Worm (Caenorhabditis elegans) whole organism, L1 larva: Measurements from ENCODE around the gene R04E5.9.

Experiments
- C16A3.4 ChIP-seq: fragments of 150-350 bp; optimal IDR thresholded peaks from 2 replicates; lab custom pipeline; 2014; ENCODE audit warnings: missing biosample characterization, missing genetic modification characterization
- blmp-1 ChIP-seq: fragments of 150-350 bp; optimal IDR thresholded peaks from 2 replicates; lab custom pipeline; 2014; ENCODE audit warnings: missing biosample characterization, missing genetic modification characterization
- ceh-8 ChIP-seq: fragments of 200-800 bp; sonication (Bioruptor generic); optimal IDR thresholded peaks from 2 replicates; lab custom pipeline; 2018; ENCODE audit warnings: mild to moderate bottlenecking, missing genetic modification characterization, moderate library complexity, missing compliant biosample characterization
- ceh-82 ChIP-seq, 3 experiments: fragments of 150-350 bp in 1 of 3; sonication (generic microtip) in 2 of 3; optimal IDR thresholded peaks; 2 replicates each; lab custom pipeline; 2014 to 2017; ENCODE audit warnings: missing biosample characterization in 3 of 3, missing genetic modification characterization in 3 of 3
- ceh-90 ChIP-seq: sonication (generic microtip); optimal IDR thresholded peaks from 2 replicates; lab custom pipeline; 2016; ENCODE audit warnings: missing genetic modification characterization, missing compliant biosample characterization
- dsc-1 ChIP-seq: sonication (generic microtip); optimal IDR thresholded peaks from 2 replicates; lab custom pipeline; 2016; ENCODE audit warnings: mild to moderate bottlenecking, missing genetic modification characterization, missing compliant biosample characterization
- efl-1 ChIP-seq, 4 experiments: fragments of 150-350 bp; optimal IDR thresholded peaks in 3 of 4; peaks in 1 of 4; 1 replicate in 1 of 4; 2 replicates in 3 of 4; lab custom pipeline; 2014; ENCODE audit warnings: missing biosample characterization in 2 of 4, missing genetic modification characterization in 2 of 4, missing genetic modification reagents in 2 of 4
- elt-3 ChIP-seq, 6 experiments: fragments of 150-350 bp in 1 of 6; sonication (generic microtip); optimal IDR thresholded peaks; 2 replicates each; lab custom pipeline; 2017 to 2018; ENCODE audit warnings: missing biosample characterization in 6 of 6, missing genetic modification characterization in 6 of 6, inconsistent platforms in 1 of 6
- fkh-10 ChIP-seq: sonication (generic microtip); optimal IDR thresholded peaks from 2 replicates; lab custom pipeline; 2017; ENCODE audit warnings: missing biosample characterization, missing genetic modification reagents, missing genetic modification characterization
- fkh-8 ChIP-seq: sonication (generic microtip); optimal IDR thresholded peaks from 2 replicates; lab custom pipeline; 2016; ENCODE audit warnings: mild to moderate bottlenecking, missing genetic modification characterization, missing compliant biosample characterization
- grh-1 ChIP-seq: fragments of 200-800 bp; sonication (Bioruptor generic); IDR thresholded peaks from 2 replicates; pipeline ENCODE4 v1.3.6; 2022; ENCODE audit warnings: missing genetic modification reagents, missing genetic modification characterization, missing compliant biosample characterization
- lin-13 ChIP-seq: fragments of 150-350 bp; optimal IDR thresholded peaks from 2 replicates; lab custom pipeline; 2014; ENCODE audit warnings: missing biosample characterization, missing genetic modification reagents, missing genetic modification characterization
- lin-14 ChIP-seq: fragments of 200-800 bp; sonication (Bioruptor generic); optimal IDR thresholded peaks from 2 replicates; lab custom pipeline; 2018; ENCODE audit warnings: mild to moderate bottlenecking, missing genetic modification characterization, moderate library complexity, missing compliant biosample characterization
- lin-35 ChIP-seq, 2 experiments: fragments of 150-350 bp; optimal IDR thresholded peaks; 2 replicates each; lab custom pipeline; 2014; ENCODE audit warnings: missing biosample characterization in 2 of 2, missing genetic modification characterization in 2 of 2, missing genetic modification reagents in 2 of 2
- lin-39 ChIP-seq: fragments of 150-350 bp; optimal IDR thresholded peaks from 2 replicates; lab custom pipeline; 2014; ENCODE audit warnings: missing biosample characterization, missing genetic modification reagents, missing genetic modification characterization
- lsy-2 ChIP-seq, 2 experiments: fragments of 150-350 bp; optimal IDR thresholded peaks; 2 replicates each; lab custom pipeline; 2014; ENCODE audit warnings: missing biosample characterization in 2 of 2, missing genetic modification characterization in 2 of 2
- mdl-1 ChIP-seq, 2 experiments: fragments of 150-350 bp; optimal IDR thresholded peaks; 2 replicates each; lab custom pipeline; 2014 to 2017; ENCODE audit warnings: missing biosample characterization in 2 of 2, missing genetic modification characterization in 2 of 2, inconsistent platforms in 1 of 2
- mep-1 ChIP-seq: fragments of 150-350 bp; optimal IDR thresholded peaks from 2 replicates; lab custom pipeline; 2014; ENCODE audit warnings: missing biosample characterization, missing genetic modification characterization
- nhr-12 ChIP-seq: sonication (generic microtip); optimal IDR thresholded peaks from 2 replicates; lab custom pipeline; 2017; ENCODE audit warnings: missing biosample characterization, missing genetic modification characterization
- nhr-19 ChIP-seq: fragments of 200-800 bp; sonication (Bioruptor generic); conservative IDR thresholded peaks from 2 replicates; pipeline ENCODE4 v1.3.6; 2022; ENCODE audit warnings: missing genetic modification characterization, missing compliant biosample characterization
- nhr-20 ChIP-seq: sonication (generic microtip); optimal IDR thresholded peaks from 2 replicates; lab custom pipeline; 2016; ENCODE audit warnings: mild to moderate bottlenecking, missing genetic modification characterization, missing compliant biosample characterization
- nhr-47 ChIP-seq: sonication (generic microtip); optimal IDR thresholded peaks from 2 replicates; lab custom pipeline; 2016; ENCODE audit warnings: mild to moderate bottlenecking, missing genetic modification characterization, moderate library complexity, missing compliant biosample characterization
- nhr-71 ChIP-seq: sonication (generic microtip); optimal IDR thresholded peaks from 2 replicates; lab custom pipeline; 2016; ENCODE audit warnings: mild to moderate bottlenecking, missing genetic modification characterization, moderate library complexity, missing compliant biosample characterization
- nhr-77 ChIP-seq: fragments of 150-350 bp; optimal IDR thresholded peaks from 2 replicates; lab custom pipeline; 2014; ENCODE audit warnings: missing biosample characterization, missing genetic modification characterization
- nhr-85 ChIP-seq: sonication (generic microtip); peaks from one replicate; lab custom pipeline; 2016; ENCODE audit warnings: missing genetic modification characterization, inconsistent platforms, missing compliant biosample characterization
- nhr-90 ChIP-seq: sonication (generic microtip); optimal IDR thresholded peaks from 2 replicates; lab custom pipeline; 2016; ENCODE audit warnings: mild to moderate bottlenecking, missing genetic modification characterization, missing compliant biosample characterization; ENCODE audit not compliant: poor library complexity
- rnt-1 ChIP-seq: sonication (generic microtip); optimal IDR thresholded peaks from 2 replicates; lab custom pipeline; 2016; ENCODE audit warnings: mild to moderate bottlenecking, missing genetic modification characterization, moderate library complexity, missing compliant biosample characterization
- skn-1 ChIP-seq: fragments of 150-350 bp; optimal IDR thresholded peaks from 2 replicates; lab custom pipeline; 2014; ENCODE audit warnings: missing biosample characterization, missing genetic modification characterization
- snpc-4 ChIP-seq: fragments of 150-350 bp; optimal IDR thresholded peaks from 2 replicates; lab custom pipeline; 2014; ENCODE audit warnings: missing biosample characterization, missing genetic modification characterization
- snu-23 ChIP-seq: sonication (generic microtip); optimal IDR thresholded peaks from 2 replicates; lab custom pipeline; 2016; ENCODE audit warnings: missing genetic modification characterization, missing compliant biosample characterization
- sptf-1 ChIP-seq: fragments of 150-350 bp; optimal IDR thresholded peaks from 2 replicates; lab custom pipeline; 2014; ENCODE audit warnings: missing biosample characterization, missing genetic modification characterization
- swsn-7 ChIP-seq: sonication (generic microtip); optimal IDR thresholded peaks from 2 replicates; lab custom pipeline; 2016; ENCODE audit warnings: missing genetic modification characterization, missing compliant biosample characterization
- tbx-2 ChIP-seq: sonication (generic microtip); optimal IDR thresholded peaks from 2 replicates; lab custom pipeline; 2016; ENCODE audit warnings: missing genetic modification characterization, missing compliant biosample characterization
- unc-130 ChIP-seq: fragments of 150-350 bp; optimal IDR thresholded peaks from 2 replicates; lab custom pipeline; 2017; ENCODE audit warnings: missing biosample characterization, missing genetic modification characterization, inconsistent platforms
- xbp-1 ChIP-seq: sonication (generic microtip); optimal IDR thresholded peaks from 2 replicates; lab custom pipeline; 2016; ENCODE audit warnings: missing genetic modification characterization, missing compliant biosample characterization
- ztf-4 ChIP-seq: fragments of 150-350 bp; optimal IDR thresholded peaks from 2 replicates; lab custom pipeline; 2014; ENCODE audit warnings: missing biosample characterization, missing genetic modification characterization

R04E5.9 gene

ce11 chrX:8799925-8800324 lies 11.0 kb downstream of the R04E5.9 start:
- TF ChIP-seq lin-14 (GFP tag; lab: Kevin White, UChicago) (peak; percentile 51), tbx-2 (tag; lab: Kevin White, UChicago) (peak; percentile 13), nhr-47 (tag; lab: Kevin White, UChicago) (no peak), fkh-8 (tag; lab: Kevin White, UChicago) (peak; percentile 62)

- TF ChIP-seq ceh-90 (tag; lab: Kevin White, UChicago) (no peak), nhr-71 (tag; lab: Kevin White, UChicago) (no peak), dsc-1 (tag; lab: Kevin White, UChicago) (no peak), blmp-1 (tag; lab: Kevin White, UChicago) (no peak), unc-130 (no peak), ztf-4 (tag; lab: Kevin White, UChicago) (no peak)
- TF ChIP-seq, all 84 proteins: peak for 0
Measured at ce11 chrX:8797653-8798052, 13.3 kb downstream of the R04E5.9 start.

- peak; percentile 27 for TF ChIP-seq fkh-10 (GFP tag; lab: Kevin White, UChicago)
- TF ChIP-seq skn-1 (tag; lab: Kevin White, UChicago), result peak; percentile 0
- TF ChIP-seq rnt-1 (tag; lab: Kevin White, UChicago), result peak; percentile 30
- peak; percentile 10 for TF ChIP-seq dsc-1 (tag; lab: Kevin White, UChicago)
- peak; percentile 16 for TF ChIP-seq nhr-77 (tag; lab: Kevin White, UChicago)
- peak in 1 of 2 experiments; percentile 24 for TF ChIP-seq mdl-1 (tag; optimal IDR thresholded peaks at IDR 0.05; lab: Kevin White, UChicago)
- TF ChIP-seq grh-1 (GFP tag; lab: Robert Waterston, UW), result peak; percentile 16; the same call in 1 of the 2 replicates
- peak in 2 of 3 experiments; percentile 34 to 54 for TF ChIP-seq ceh-82 (tag; optimal IDR thresholded peaks at IDR 0.05; lab: Kevin White, UChicago)
- TF ChIP-seq lin-14 (GFP tag; lab: Kevin White, UChicago), result peak; percentile 49
- peak; percentile 49 for TF ChIP-seq nhr-20 (tag; lab: Kevin White, UChicago)
- TF ChIP-seq nhr-12 (tag; lab: Kevin White, UChicago), result no peak
- TF ChIP-seq C16A3.4 (tag; lab: Kevin White, UChicago), result peak; percentile 27
- no peak for TF ChIP-seq lin-13
- peak; percentile 38 for TF ChIP-seq nhr-19 (GFP tag; lab: Robert Waterston, UW)
- no peak for TF ChIP-seq snpc-4 (tag; lab: Kevin White, UChicago)
- TF ChIP-seq efl-1 (optimal IDR thresholded peaks at IDR 0.05; lab: Kevin White, UChicago), result no peak
- TF ChIP-seq efl-1 (GFP tag; optimal IDR thresholded peaks at IDR 0.05 in 1 of 2; lab: Kevin White, UChicago), result peak in 1 of 2 experiments; percentile 80
- TF ChIP-seq fkh-8 (tag; lab: Kevin White, UChicago), result peak; percentile 27
- TF ChIP-seq lin-35 (GFP tag; optimal IDR thresholded peaks at IDR 0.05; lab: Kevin White, UChicago), result peak in 1 of 2 experiments; percentile 55
- peak; percentile 42 for TF ChIP-seq swsn-7 (tag; lab: Kevin White, UChicago)
- peak; percentile 58 for TF ChIP-seq nhr-71 (tag; lab: Kevin White, UChicago)
- TF ChIP-seq mep-1 (tag; lab: Kevin White, UChicago), result peak; percentile 5
- TF ChIP-seq elt-3 (tag; optimal IDR thresholded peaks at IDR 0.05; lab: Kevin White, UChicago), result no peak
- peak; percentile 5 for TF ChIP-seq xbp-1
- no peak for TF ChIP-seq nhr-85
- no peak for TF ChIP-seq ceh-8 (GFP tag; lab: Kevin White, UChicago)
- TF ChIP-seq lin-39 (tag; lab: Kevin White, UChicago), result no peak
- TF ChIP-seq nhr-47 (tag; lab: Kevin White, UChicago), result peak; percentile 57
- TF ChIP-seq nhr-90 (tag; lab: Kevin White, UChicago), result peak; percentile 58
- TF ChIP-seq sptf-1, result no peak
- peak in 1 of 2 experiments; percentile 3 for TF ChIP-seq lsy-2 (tag; optimal IDR thresholded peaks at IDR 0.05; lab: Kevin White, UChicago)
- peak; percentile 43 for TF ChIP-seq snu-23
Measured at ce11 chrX:8796699-8797282, 14.2 kb downstream of the R04E5.9 start, which contains the start of gene R04E5.7. Gene R04E5.7 (minus strand): TSS chrX:8797262.
